Worm (Caenorhabditis elegans) whole organism, mixed stage, embryonic: ENCODE measurements around the gene sri-48.

Experiments used
- bed-3 ChIP-seq: fragments of 200-800 bp; sonication (Bioruptor generic); optimal IDR thresholded peaks from 3 replicates; lab custom pipeline; 2018; ENCODE audit warnings: mild to moderate bottlenecking, missing genetic modification characterization, moderate library complexity, missing compliant biosample characterization
- ceh-83 ChIP-seq: fragments of 200-800 bp; sonication (Bioruptor generic); optimal IDR thresholded peaks from 2 replicates; lab custom pipeline; 2018; ENCODE audit warnings: mild to moderate bottlenecking, missing genetic modification characterization, missing compliant biosample characterization
- elt-3 ChIP-seq: fragments of 150-350 bp; optimal IDR thresholded peaks from 2 replicates; lab custom pipeline; 2014; ENCODE audit warnings: missing biosample characterization, missing genetic modification characterization
- lin-13 ChIP-seq: fragments of 150-350 bp; optimal IDR thresholded peaks from 2 replicates; lab custom pipeline; 2014; ENCODE audit warnings: missing biosample characterization, missing genetic modification characterization
- lsy-2 ChIP-seq: fragments of 150-350 bp; optimal IDR thresholded peaks from 2 replicates; lab custom pipeline; 2014; ENCODE audit warnings: missing biosample characterization, missing genetic modification characterization
- nhr-12 ChIP-seq: fragments of 150-350 bp; optimal IDR thresholded peaks from 2 replicates; lab custom pipeline; 2014; ENCODE audit warnings: missing biosample characterization, missing genetic modification characterization
- nhr-237 ChIP-seq: fragments of 150-350 bp; optimal IDR thresholded peaks from 2 replicates; lab custom pipeline; 2014; ENCODE audit warnings: missing biosample characterization, missing genetic modification characterization
- nhr-76 ChIP-seq: sonication (generic microtip); optimal IDR thresholded peaks from 2 replicates; lab custom pipeline; 2017; ENCODE audit warnings: missing biosample characterization, missing genetic modification characterization
- unc-62 ChIP-seq: fragments of 150-350 bp; optimal IDR thresholded peaks from 2 replicates; lab custom pipeline; 2014; ENCODE audit warnings: missing biosample characterization, missing genetic modification reagents, missing genetic modification characterization

ce11 chrII:3250195-3250594, 49.1 kb upstream of the sri-48 start:
- TF ChIP-seq lsy-2 = no peak
- TF ChIP-seq bed-3 = no peak
- TF ChIP-seq nhr-237 (tag; lab: Kevin White, UChicago) = no peak
- TF ChIP-seq lin-13 (tag; lab: Kevin White, UChicago) = no peak
- TF ChIP-seq elt-3 (tag; lab: Kevin White, UChicago) = no peak
- no peak for TF ChIP-seq ceh-83
- TF ChIP-seq nhr-12 = no peak
- TF ChIP-seq nhr-76 (tag; lab: Kevin White, UChicago) = no peak
- TF ChIP-seq unc-62 = no peak
